Worm (Caenorhabditis elegans): ENCODE data around the gene F13B12.4.

- TF ChIP-seq ztf-29 (GFP tag; IDR thresholded peaks at IDR 0.05) (no peak), ref-1 (GFP tag; conservative IDR thresholded peaks at IDR 0.05) (no peak)
These were observed 7.4 kb upstream of the F13B12.4 start, which contains the start of gene srb-17 for ce11 chrIV:10457137-10457536.

All from whole organism, midembryonic.